Fruit fly (Drosophila melanogaster) S2 (cell line): ENCODE data around the gene Charon.

ENCODE experiments used
- CG8478 ChIP-seq: fragments of >200 bp; optimal IDR thresholded peaks from 2 replicates; lab custom pipeline; 2018
- CTCF ChIP-seq, 2 experiments: fragments of >200 bp; optimal IDR thresholded peaks; 2 replicates each; lab custom pipeline; 2018

- TF ChIP-seq CG8478 (lab: Kevin White, UChicago): no peak
- no peak for TF ChIP-seq CTCF (optimal IDR thresholded peaks at IDR 0.05; lab: Kevin White, UChicago)
These were observed 41.0 kb upstream of the Charon start for dm6 chr2L:1213587-1213986.
